Fruit fly (Drosophila melanogaster): ENCODE data around the gene CG3847.

The CG3847 gene

dm6 chrX:6375636-6376035 lies 28.7 kb downstream of the CG3847 start (continued):
- no peak for TF ChIP-seq vnd (GFP tag; IDR thresholded peaks at IDR 0.05; ENCODE audit: partially characterized antibody)
- TF ChIP-seq Blimp-1 (GFP tag; optimal IDR thresholded peaks at IDR 0.05): peak; percentile 36
- TF ChIP-seq sima (GFP tag; optimal IDR thresholded peaks at IDR 0.05): no peak
- TF ChIP-seq CG4328 (GFP tag; optimal IDR thresholded peaks at IDR 0.05): no peak
- TF ChIP-seq CG18619 (GFP tag; optimal IDR thresholded peaks at IDR 0.05): peak; percentile 36
- TF ChIP-seq fd64A (GFP tag; optimal IDR thresholded peaks at IDR 0.05): no peak
- TF ChIP-seq nerfin-1 (tag; optimal IDR thresholded peaks at IDR 0.05): no peak
- TF ChIP-seq CG15073 (GFP tag; optimal IDR thresholded peaks at IDR 0.05): no peak
- no peak for TF ChIP-seq Hey (tag; optimal IDR thresholded peaks at IDR 0.05)
- no peak for TF ChIP-seq CG10462 (GFP tag; optimal IDR thresholded peaks at IDR 0.05)
- TF ChIP-seq CG11093 (GFP tag; IDR thresholded peaks at IDR 0.05): no peak
- TF ChIP-seq NK7.1 (GFP tag; optimal IDR thresholded peaks at IDR 0.05): peak; percentile 4
- TF ChIP-seq ara (GFP tag; IDR thresholded peaks at IDR 0.05): peak; percentile 48; the same call in 1 of the 2 replicates
- TF ChIP-seq Mrtf (GFP tag; IDR thresholded peaks at IDR 0.05): 0 out of 3 replicates have a peak, but pooled peaks have one; percentile 24
- TF ChIP-seq CG9609 (GFP tag; optimal IDR thresholded peaks at IDR 0.05): no peak
- TF ChIP-seq CG8765 (GFP tag; IDR thresholded peaks at IDR 0.05): no peak
- peak; percentile 38 for TF ChIP-seq CG8924 (tag; optimal IDR thresholded peaks at IDR 0.05)
- TF ChIP-seq CG10209 (GFP tag; optimal IDR thresholded peaks at IDR 0.05): peak; percentile 39
- no peak for TF ChIP-seq CG7745 (tag; optimal IDR thresholded peaks at IDR 0.05)
- TF ChIP-seq CG12104 (GFP tag; optimal IDR thresholded peaks at IDR 0.05): no peak
- no peak for TF ChIP-seq br (optimal IDR thresholded peaks at IDR 0.05)
- peak; percentile 53; the same call in 1 of the 3 replicates for TF ChIP-seq ci (GFP tag; IDR thresholded peaks at IDR 0.05)
- TF ChIP-seq gt (GFP tag; IDR thresholded peaks at IDR 0.05): no peak
- 0 out of 3 replicates have a peak, but pooled peaks have one; percentile 22 for TF ChIP-seq CG11695 (GFP tag; IDR thresholded peaks at IDR 0.05)
- TF ChIP-seq scrt (GFP tag; optimal IDR thresholded peaks at IDR 0.05): peak; percentile 53
- peak; percentile 10 for TF ChIP-seq HmgZ (tag; optimal IDR thresholded peaks at IDR 0.05)
- no peak; the same call in 3 of the 4 replicates for TF ChIP-seq Gug (GFP tag; IDR thresholded peaks at IDR 0.05)
- no peak for TF ChIP-seq CG8290 (GFP tag; optimal IDR thresholded peaks at IDR 0.05)
- TF ChIP-seq CG8290 (tag; optimal IDR thresholded peaks at IDR 0.05): peak in 1 of 2 experiments; percentile 67
- TF ChIP-seq prd (optimal IDR thresholded peaks at IDR 0.05): no peak
- peak; percentile 59; the same call in 1 of the 3 replicates for TF ChIP-seq prd (GFP tag; IDR thresholded peaks at IDR 0.05)
- TF ChIP-seq CG42726 (GFP tag; IDR thresholded peaks at IDR 0.05; ENCODE audit: partially characterized antibody): no peak
- TF ChIP-seq Nf-YA (GFP tag; IDR thresholded peaks at IDR 0.05): no peak
- TF ChIP-seq Myb (GFP tag; optimal IDR thresholded peaks at IDR 0.05): peak; percentile 25
- TF ChIP-seq sisA (GFP tag; IDR thresholded peaks at IDR 0.05): peak; percentile 47
- no peak for TF ChIP-seq CG8089 (GFP tag; optimal IDR thresholded peaks at IDR 0.05)
- TF ChIP-seq her (GFP tag; optimal IDR thresholded peaks at IDR 0.05): peak; percentile 21
- TF ChIP-seq tap (tag; optimal IDR thresholded peaks at IDR 0.05): no peak
- no peak for TF ChIP-seq vfl (GFP tag; optimal IDR thresholded peaks at IDR 0.05)
- no peak for TF ChIP-seq Nf-YB (GFP tag; optimal IDR thresholded peaks at IDR 0.05)
- no peak for TF ChIP-seq CG7372 (GFP tag; IDR thresholded peaks at IDR 0.05)
- TF ChIP-seq CG32767 (GFP tag; IDR thresholded peaks at IDR 0.05): no peak
- TF ChIP-seq CG17829 (tag; optimal IDR thresholded peaks at IDR 0.05): peak; percentile 26
- no peak for TF ChIP-seq MESR4 (GFP tag; optimal IDR thresholded peaks at IDR 0.05)
- TF ChIP-seq ssp (GFP tag; IDR thresholded peaks at IDR 0.05): no peak
- TF ChIP-seq CG10565 (GFP tag; optimal IDR thresholded peaks at IDR 0.05): no peak
- 0 out of 2 replicates have a peak, but pooled peaks have one; percentile 20 for TF ChIP-seq CG3847 (GFP tag; IDR thresholded peaks at IDR 0.05)
- TF ChIP-seq CG7357 (GFP tag; IDR thresholded peaks at IDR 0.05): no peak
- TF ChIP-seq cato (GFP tag; optimal IDR thresholded peaks at IDR 0.05; ENCODE audit: borderline replicate concordance): no peak
- no peak for TF ChIP-seq CG5180 (GFP tag; optimal IDR thresholded peaks at IDR 0.05)
- peak; percentile 47 for TF ChIP-seq CG30403 (GFP tag; optimal IDR thresholded peaks at IDR 0.05)
- peak; percentile 3 for TF ChIP-seq Mad (GFP tag; optimal IDR thresholded peaks at IDR 0.05)
- no peak for TF ChIP-seq CG15479 (GFP tag; optimal IDR thresholded peaks at IDR 0.05)
